Worm (Caenorhabditis elegans) whole organism, late embryonic: ENCODE data around the gene arf-1.
A peak's percentile ranks its signal among the peaks of the same experiment; 100 is the strongest.

Experiments used
- C38D4.7 ChIP-seq: fragments of 200-800 bp; sonication (Bioruptor generic); optimal IDR thresholded peaks from 2 replicates; lab custom pipeline; 2018; ENCODE audit warnings: mild to moderate bottlenecking, missing genetic modification characterization, moderate library complexity, missing compliant biosample characterization
- F13H6.1 ChIP-seq: sonication (generic microtip); optimal IDR thresholded peaks from 2 replicates; lab custom pipeline; 2016; ENCODE audit warnings: missing genetic modification characterization, missing compliant biosample characterization
- K02D7.2 ChIP-seq: sonication (generic microtip); optimal IDR thresholded peaks from 2 replicates; lab custom pipeline; 2017; ENCODE audit warnings: mild to moderate bottlenecking, missing genetic modification characterization, missing compliant biosample characterization
- K09A11.1 ChIP-seq: sonication (generic microtip); optimal IDR thresholded peaks from 2 replicates; lab custom pipeline; 2017; ENCODE audit warnings: antibody characterized with exemption, mild to moderate bottlenecking, missing genetic modification characterization, missing compliant biosample characterization; ENCODE audit not compliant: insufficient read depth
- Y22D7AL.16 ChIP-seq: sonication (generic microtip); optimal IDR thresholded peaks from 2 replicates; lab custom pipeline; 2016; ENCODE audit warnings: missing genetic modification characterization, missing compliant biosample characterization
- ahr-1 ChIP-seq: sonication (generic microtip); optimal IDR thresholded peaks from 2 replicates; lab custom pipeline; 2016; ENCODE audit warnings: missing genetic modification characterization, missing compliant biosample characterization
- ceh-14 ChIP-seq: sonication (generic microtip); optimal IDR thresholded peaks from 2 replicates; lab custom pipeline; 2016; ENCODE audit warnings: missing genotype, missing genetic modification characterization, missing compliant biosample characterization
- ceh-19 ChIP-seq: fragments of 200-800 bp; sonication (Bioruptor generic); optimal IDR thresholded peaks from 2 replicates; lab custom pipeline; 2018; ENCODE audit warnings: mild to moderate bottlenecking, missing genetic modification characterization, missing compliant biosample characterization
- ceh-2 ChIP-seq: sonication (generic microtip); optimal IDR thresholded peaks from 2 replicates; lab custom pipeline; 2016; ENCODE audit warnings: missing genotype, missing genetic modification characterization, missing compliant biosample characterization
- ceh-22 ChIP-seq: sonication (generic microtip); optimal IDR thresholded peaks from 2 replicates; lab custom pipeline; 2017; ENCODE audit warnings: missing biosample characterization, missing genetic modification characterization
- ceh-24 ChIP-seq: sonication (generic microtip); optimal IDR thresholded peaks from 2 replicates; lab custom pipeline; 2016; ENCODE audit warnings: mild to moderate bottlenecking, missing genetic modification characterization, missing compliant biosample characterization
- ceh-30 ChIP-seq: fragments of 150-350 bp; optimal IDR thresholded peaks from 2 replicates; lab custom pipeline; 2014; ENCODE audit warnings: missing biosample characterization, missing genetic modification characterization
- ceh-31 ChIP-seq: sonication (generic microtip); optimal IDR thresholded peaks from 2 replicates; lab custom pipeline; 2016; ENCODE audit warnings: missing genetic modification characterization, missing compliant biosample characterization
- ceh-34 ChIP-seq: sonication (generic microtip); optimal IDR thresholded peaks from 2 replicates; lab custom pipeline; 2016; ENCODE audit warnings: mild to moderate bottlenecking, missing genetic modification characterization, missing compliant biosample characterization
- ceh-6 ChIP-seq: fragments of 200-800 bp; sonication (Bioruptor generic); optimal IDR thresholded peaks from 2 replicates; lab custom pipeline; 2018; ENCODE audit warnings: mild to moderate bottlenecking, missing genetic modification characterization, missing compliant biosample characterization
- ceh-9 ChIP-seq: sonication (generic microtip); optimal IDR thresholded peaks from 2 replicates; lab custom pipeline; 2016; ENCODE audit warnings: mild to moderate bottlenecking, missing genetic modification characterization, inconsistent platforms, missing compliant biosample characterization
- dve-1 ChIP-seq: sonication (generic microtip); optimal IDR thresholded peaks from 2 replicates; lab custom pipeline; 2017; ENCODE audit warnings: antibody characterized with exemption, mild to moderate bottlenecking, missing genetic modification characterization, missing compliant biosample characterization
- elt-2 ChIP-seq: sonication (generic microtip); optimal IDR thresholded peaks from 2 replicates; lab custom pipeline; 2016; ENCODE audit warnings: missing genetic modification reagents, missing genetic modification characterization, missing compliant biosample characterization
- elt-4 ChIP-seq: sonication (generic microtip); optimal IDR thresholded peaks from 2 replicates; lab custom pipeline; 2016; ENCODE audit warnings: missing genetic modification characterization, missing compliant biosample characterization
- ets-4 ChIP-seq: sonication (generic microtip); optimal IDR thresholded peaks from 2 replicates; lab custom pipeline; 2016; ENCODE audit warnings: missing genetic modification characterization, missing compliant biosample characterization
- fax-1 ChIP-seq: sonication (generic microtip); optimal IDR thresholded peaks from 2 replicates; lab custom pipeline; 2016; ENCODE audit warnings: missing genotype, missing genetic modification characterization, missing compliant biosample characterization
- fkh-10 ChIP-seq: fragments of 150-350 bp; optimal IDR thresholded peaks from 2 replicates; lab custom pipeline; 2014; ENCODE audit warnings: missing biosample characterization, missing genetic modification reagents, missing genetic modification characterization
- hlh-13 ChIP-seq: fragments of 200-800 bp; sonication (Bioruptor generic); optimal IDR thresholded peaks from 2 replicates; lab custom pipeline; 2018; ENCODE audit warnings: mild to moderate bottlenecking, missing genetic modification characterization, missing compliant biosample characterization
- hlh-6 ChIP-seq: sonication (generic microtip); optimal IDR thresholded peaks from 2 replicates; lab custom pipeline; 2016; ENCODE audit warnings: missing genotype, missing genetic modification characterization, missing compliant biosample characterization
- lim-6 ChIP-seq: sonication (generic microtip); optimal IDR thresholded peaks from 2 replicates; lab custom pipeline; 2016; ENCODE audit warnings: missing genetic modification characterization, missing compliant biosample characterization
- lin-11 ChIP-seq: fragments of 200-800 bp; sonication (Bioruptor generic); optimal IDR thresholded peaks from 2 replicates; lab custom pipeline; 2018; ENCODE audit warnings: mild to moderate bottlenecking, missing genetic modification characterization, missing compliant biosample characterization
- madf-2 ChIP-seq: sonication (generic microtip); optimal IDR thresholded peaks from 2 replicates; lab custom pipeline; 2017; ENCODE audit warnings: missing genetic modification characterization, missing compliant biosample characterization
- mec-3 ChIP-seq: sonication (generic microtip); optimal IDR thresholded peaks from 2 replicates; lab custom pipeline; 2016; ENCODE audit warnings: borderline replicate concordance, missing genetic modification characterization, missing compliant biosample characterization
- nfya-1 ChIP-seq: sonication (generic microtip); optimal IDR thresholded peaks from 2 replicates; lab custom pipeline; 2017; ENCODE audit warnings: missing genetic modification characterization, mild to moderate bottlenecking, missing compliant biosample characterization, antibody characterized with exemption, moderate library complexity
- nhr-232 ChIP-seq: sonication (generic microtip); optimal IDR thresholded peaks from 2 replicates; lab custom pipeline; 2016; ENCODE audit warnings: missing genetic modification characterization, missing compliant biosample characterization
- npax-4 ChIP-seq: sonication (generic microtip); optimal IDR thresholded peaks from 2 replicates; lab custom pipeline; 2016; ENCODE audit warnings: missing genetic modification characterization, missing compliant biosample characterization
- odd-2 ChIP-seq: sonication (generic microtip); optimal IDR thresholded peaks from 2 replicates; lab custom pipeline; 2017; ENCODE audit warnings: antibody characterized with exemption, mild to moderate bottlenecking, missing genetic modification characterization, missing compliant biosample characterization
- pat-9 ChIP-seq: fragments of 200-800 bp; sonication (Bioruptor generic); optimal IDR thresholded peaks from 2 replicates; lab custom pipeline; 2018; ENCODE audit warnings: mild to moderate bottlenecking, missing genetic modification characterization, moderate library complexity, missing compliant biosample characterization
- pax-1 ChIP-seq: fragments of 150-350 bp; optimal IDR thresholded peaks from 2 replicates; lab custom pipeline; 2014; ENCODE audit warnings: missing biosample characterization, missing genetic modification characterization
- pha-4 ChIP-seq: fragments of 150-350 bp; optimal IDR thresholded peaks from 2 replicates; lab custom pipeline; 2018; ENCODE audit warnings: missing biosample characterization, missing genetic modification reagents, missing genetic modification characterization
- pqm-1 ChIP-seq: sonication (generic microtip); optimal IDR thresholded peaks from 2 replicates; lab custom pipeline; 2016; ENCODE audit warnings: missing genetic modification characterization, missing compliant biosample characterization
- sdc-2 ChIP-seq: sonication (generic microtip); optimal IDR thresholded peaks from 2 replicates; lab custom pipeline; 2016; ENCODE audit warnings: missing genotype, missing genetic modification characterization, missing compliant biosample characterization
- sox-4 ChIP-seq: sonication (generic microtip); optimal IDR thresholded peaks from 2 replicates; lab custom pipeline; 2017; ENCODE audit warnings: mild to moderate bottlenecking, missing genetic modification characterization, inconsistent platforms, missing compliant biosample characterization
- syd-9 ChIP-seq: sonication (generic microtip); optimal IDR thresholded peaks from 2 replicates; lab custom pipeline; 2016; ENCODE audit warnings: mild to moderate bottlenecking, missing genetic modification characterization, moderate library complexity, missing compliant biosample characterization
- tbx-7 ChIP-seq: sonication (generic microtip); optimal IDR thresholded peaks from 2 replicates; lab custom pipeline; 2016; ENCODE audit warnings: missing genotype, missing genetic modification characterization, missing compliant biosample characterization
- ttx-3 ChIP-seq: sonication (generic microtip); optimal IDR thresholded peaks from 2 replicates; lab custom pipeline; 2016; ENCODE audit warnings: missing genetic modification reagents, missing genetic modification characterization, missing compliant biosample characterization
- unc-3 ChIP-seq, 2 experiments: fragments of 200-800 bp in 1 of 2; sonication (Bioruptor generic) in 1 of 2; sonication (generic microtip) in 1 of 2; conservative IDR thresholded peaks in 1 of 2; optimal IDR thresholded peaks in 1 of 2; 2 replicates each; pipeline versions ENCODE4 v1.3.6 to Lab custom; 2016 to 2022; ENCODE audit warnings: missing compliant biosample characterization in 2 of 2, missing genetic modification characterization in 2 of 2, missing genetic modification reagents in 1 of 2
- unc-86 ChIP-seq: sonication (generic microtip); optimal IDR thresholded peaks from 2 replicates; lab custom pipeline; 2016; ENCODE audit warnings: missing genetic modification characterization, missing compliant biosample characterization
- zip-5 ChIP-seq: sonication (generic microtip); optimal IDR thresholded peaks from 2 replicates; lab custom pipeline; 2016; ENCODE audit warnings: missing genetic modification characterization, missing compliant biosample characterization
- ztf-16 ChIP-seq: sonication (generic microtip); optimal IDR thresholded peaks from 2 replicates; lab custom pipeline; 2017; ENCODE audit warnings: missing genetic modification characterization, missing compliant biosample characterization

arf-1 gene

ce11 chrIII:5711881-5712643 lies 2.6 kb upstream of the arf-1 start:
- TF ChIP-seq madf-2 (tag; lab: Kevin White, UChicago): no peak
- TF ChIP-seq mec-3 (tag; lab: Kevin White, UChicago): no peak
- TF ChIP-seq C38D4.7 (GFP tag; lab: Kevin White, UChicago): no peak

DNA sequence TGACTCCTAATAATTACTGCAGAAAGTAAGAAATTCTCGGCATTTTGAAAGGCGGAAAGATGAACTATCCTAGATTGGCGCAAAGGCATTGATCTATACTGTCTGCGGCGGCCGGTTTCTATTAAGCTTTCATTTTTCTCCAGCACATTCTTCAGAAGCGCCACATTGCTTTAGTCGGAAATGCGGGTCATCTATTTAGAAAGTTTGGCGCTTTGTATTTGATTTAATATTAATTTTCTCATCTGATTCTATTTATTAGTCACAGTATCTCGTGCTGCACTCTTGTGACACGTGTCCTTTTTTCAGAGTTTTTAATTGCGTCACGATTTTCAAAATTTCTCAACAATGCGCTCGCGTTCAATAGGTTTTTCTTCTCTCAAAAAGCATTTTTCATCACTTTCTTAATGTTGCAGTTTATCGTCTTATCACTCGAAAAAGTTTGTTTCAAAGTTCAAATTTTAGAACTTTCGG lies 333 bp downstream of the arf-1 start:
- TF ChIP-seq ceh-30 (tag; lab: Kevin White, UChicago): no peak
- TF ChIP-seq zip-5: no peak
- TF ChIP-seq lim-6 (tag; lab: Kevin White, UChicago): no peak
- TF ChIP-seq ceh-31 (tag; lab: Kevin White, UChicago): no peak
- TF ChIP-seq pha-4 (tag; lab: Kevin White, UChicago): no peak
- TF ChIP-seq ceh-24 (tag; lab: Kevin White, UChicago): no peak
- no peak for TF ChIP-seq sdc-2
- TF ChIP-seq fkh-10: no peak
- TF ChIP-seq fax-1 (tag; lab: Kevin White, UChicago): no peak
- no peak for TF ChIP-seq dve-1 (tag; lab: Kevin White, UChicago)
- no peak for TF ChIP-seq ceh-34 (tag; lab: Kevin White, UChicago)
- no peak for TF ChIP-seq sox-4
- TF ChIP-seq lin-11 (tag; lab: Kevin White, UChicago): no peak
- no peak for TF ChIP-seq Y22D7AL.16
- TF ChIP-seq madf-2 (tag; lab: Kevin White, UChicago): no peak
- no peak for TF ChIP-seq elt-4
- no peak for TF ChIP-seq nfya-1 (tag; lab: Kevin White, UChicago)
- no peak for TF ChIP-seq elt-2 (tag; lab: Kevin White, UChicago)
- no peak for TF ChIP-seq K09A11.1 (tag; lab: Kevin White, UChicago)

DNA sequence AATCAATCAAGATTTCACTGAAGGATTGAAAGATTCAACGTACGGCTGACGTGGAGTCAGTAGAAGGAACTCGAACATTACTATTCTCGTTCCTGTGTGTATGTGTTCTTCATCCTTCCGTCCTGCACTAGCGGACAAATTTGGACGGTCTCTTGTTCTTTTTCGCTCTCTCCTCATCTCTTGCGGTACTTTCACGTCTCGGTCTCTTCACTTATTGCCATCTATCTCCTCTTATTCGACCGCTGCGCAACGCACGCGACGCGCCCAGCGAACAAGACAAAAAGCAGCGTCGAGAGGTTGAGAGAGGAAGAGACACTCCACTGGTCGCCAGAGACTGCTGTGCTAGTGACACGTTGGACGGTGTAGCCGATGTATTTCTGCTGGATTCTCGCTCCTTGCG lies 781 bp downstream of the arf-1 start:
- no peak for TF ChIP-seq ttx-3 (tag; lab: Kevin White, UChicago)
- TF ChIP-seq unc-86 (tag; lab: Kevin White, UChicago): no peak
- no peak for TF ChIP-seq zip-5
- no peak for TF ChIP-seq odd-2
- TF ChIP-seq syd-9 (tag; lab: Kevin White, UChicago): peak; percentile 54
- TF ChIP-seq pat-9: no peak
- no peak for TF ChIP-seq ceh-24 (tag; lab: Kevin White, UChicago)
- TF ChIP-seq nfya-1 (tag; lab: Kevin White, UChicago): peak; percentile 84
- TF ChIP-seq tbx-7 (tag; lab: Kevin White, UChicago): peak; percentile 22
- TF ChIP-seq pqm-1 (tag; lab: Kevin White, UChicago): no peak
- TF ChIP-seq K09A11.1 (tag; lab: Kevin White, UChicago): no peak
- TF ChIP-seq lim-6 (tag; lab: Kevin White, UChicago): peak; percentile 12
- TF ChIP-seq ceh-2 (tag; lab: Kevin White, UChicago): peak; percentile 36
- TF ChIP-seq hlh-13 (GFP tag; lab: Kevin White, UChicago): peak; percentile 26
- TF ChIP-seq ahr-1 (tag; lab: Kevin White, UChicago): no peak
- TF ChIP-seq fkh-10: no peak
- TF ChIP-seq ceh-22: peak; percentile 52
- no peak for TF ChIP-seq unc-3 (GFP tag; conservative IDR thresholded peaks at IDR 0.05; lab: Robert Waterston, UW)
- TF ChIP-seq unc-3 (tag; optimal IDR thresholded peaks at IDR 0.05; lab: Kevin White, UChicago): no peak
- peak; percentile 24 for TF ChIP-seq ceh-14
- TF ChIP-seq elt-2 (tag; lab: Kevin White, UChicago): peak; percentile 45
- TF ChIP-seq npax-4: no peak
- TF ChIP-seq ceh-9: no peak
- no peak for TF ChIP-seq C38D4.7 (GFP tag; lab: Kevin White, UChicago)
- no peak for TF ChIP-seq K02D7.2 (tag; lab: Kevin White, UChicago)
- no peak for TF ChIP-seq ceh-6 (GFP tag; lab: Kevin White, UChicago)
- TF ChIP-seq dve-1 (tag; lab: Kevin White, UChicago): peak; percentile 24
- TF ChIP-seq pax-1 (tag; lab: Kevin White, UChicago): no peak
- TF ChIP-seq ceh-19 (GFP tag; lab: Kevin White, UChicago): peak; percentile 26
- no peak for TF ChIP-seq nhr-232 (tag; lab: Kevin White, UChicago)
- peak; percentile 79 for TF ChIP-seq ets-4
- peak; percentile 61 for TF ChIP-seq hlh-6 (tag; lab: Kevin White, UChicago)
- peak; percentile 17 for TF ChIP-seq F13H6.1 (tag; lab: Kevin White, UChicago)
- peak; percentile 26 for TF ChIP-seq sdc-2
- no peak for TF ChIP-seq fax-1 (tag; lab: Kevin White, UChicago)
- TF ChIP-seq ztf-16 (tag; lab: Kevin White, UChicago): peak; percentile 3
